Worm (Caenorhabditis elegans): ENCODE data around the gene spig-3.

Gene spig-3

DNA sequence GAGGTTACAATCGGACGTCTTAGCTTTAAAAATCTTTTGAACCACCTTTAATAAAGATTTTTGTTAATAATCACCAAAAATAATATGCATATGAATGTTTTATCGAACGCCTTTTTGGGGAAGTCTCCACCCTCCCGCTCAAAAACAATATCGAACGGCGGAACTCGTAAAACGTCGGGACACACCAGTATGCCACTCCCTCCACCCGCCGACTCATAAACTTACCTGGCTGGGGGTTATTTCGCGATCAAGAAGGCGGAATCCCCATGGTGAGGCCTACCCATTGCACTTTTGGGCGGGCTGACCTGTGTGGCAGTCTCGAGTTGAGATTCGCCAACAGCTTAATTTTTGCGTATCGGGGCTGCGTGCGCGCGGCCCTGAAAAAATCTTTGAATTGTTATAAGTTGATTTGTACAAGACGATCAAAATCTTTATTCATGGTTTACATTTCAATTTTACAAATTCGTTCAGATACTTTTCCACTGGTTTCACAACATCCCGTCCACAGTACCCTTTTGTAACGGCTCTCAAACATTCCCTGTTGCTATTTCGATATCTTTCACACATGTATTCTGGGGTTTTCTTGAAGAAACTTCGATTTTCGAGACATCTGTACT lies 32.0 kb downstream of the spig-3 start:
- peak; percentile 74; the same call in 1 of the 2 replicates for TF ChIP-seq Y48G9A.11 (GFP tag; IDR thresholded peaks at IDR 0.05)
- peak; percentile 28 for TF ChIP-seq F49E8.2 (tag; optimal IDR thresholded peaks at IDR 0.05; ENCODE audit: borderline replicate concordance)
- TF ChIP-seq snpc-1.2 (GFP tag; IDR thresholded peaks at IDR 0.05), result peak; percentile 82
- no peak for TF ChIP-seq T20F7.1 (GFP tag; optimal IDR thresholded peaks at IDR 0.05)
- no peak for TF ChIP-seq daf-19 (GFP tag; conservative IDR thresholded peaks at IDR 0.05)
- TF ChIP-seq daf-8 (GFP tag; IDR thresholded peaks at IDR 0.05), result no peak
- 0 out of 2 replicates have a peak, but pooled peaks have one; percentile 9 for TF ChIP-seq arid-1 (GFP tag; conservative IDR thresholded peaks at IDR 0.05)

- TF ChIP-seq nhr-76 (tag; optimal IDR thresholded peaks at IDR 0.05) (no peak), egl-43 (GFP tag; IDR thresholded peaks at IDR 0.05) (no peak), skn-1 (tag; optimal IDR thresholded peaks at IDR 0.05) (no peak), sdz-12 (GFP tag; optimal IDR thresholded peaks at IDR 0.05) (no peak), spr-3 (GFP tag; optimal IDR thresholded peaks at IDR 0.05) (no peak), mep-1 (tag; optimal IDR thresholded peaks at IDR 0.05) (no peak), F37D6.2 (tag; optimal IDR thresholded peaks at IDR 0.05) (no peak), set-16 (GFP tag; IDR thresholded peaks at IDR 0.05) (no peak), Y75B8A.6 (GFP tag; IDR thresholded peaks at IDR 0.05) (no peak), F44E2.7 (GFP tag; IDR thresholded peaks at IDR 0.05) (no peak), arid-1 (GFP tag; conservative IDR thresholded peaks at IDR 0.05) (no peak), spr-1 (tag; optimal IDR thresholded peaks at IDR 0.05) (no peak), lsy-2 (tag; optimal IDR thresholded peaks at IDR 0.05) (no peak), daf-19 (GFP tag; conservative IDR thresholded peaks at IDR 0.05) (no peak)
Measured at ce11 chrV:14260831-14261230, 38.6 kb downstream of the spig-3 start, which contains the start of gene F40G12.2. Gene F40G12.2, minus strand, starts transcription at chrV:14260931.

DNA sequence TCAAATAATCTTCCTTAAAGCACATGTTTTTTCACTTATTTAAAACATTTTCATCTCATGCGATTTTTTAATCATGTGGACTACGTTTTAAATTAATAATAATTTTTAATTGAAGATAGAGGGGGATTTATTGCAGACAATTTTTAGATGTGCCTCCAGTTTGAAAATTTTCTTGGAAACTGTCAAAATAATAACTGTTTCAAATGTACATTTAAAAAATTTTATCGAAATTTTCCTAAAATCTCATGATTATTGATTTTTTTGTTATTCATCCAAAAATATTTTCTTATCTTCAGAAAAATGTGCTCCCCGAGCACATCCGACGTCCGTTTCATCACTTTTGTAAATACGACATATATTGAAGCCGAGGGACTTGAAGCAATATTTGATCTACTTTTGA lies 42.7 kb downstream of the spig-3 start, which contains the start of gene sre-8:
TSS of gene sre-8 (plus strand) at position 301 of the 400 bp plus-strand sequence.
- TF ChIP-seq lin-1 (GFP tag; IDR thresholded peaks at IDR 0.05) (no peak), zfp-2 (tag; optimal IDR thresholded peaks at IDR 0.05) (no peak), mdl-1 (tag; optimal IDR thresholded peaks at IDR 0.05) (no peak), F49E8.2 (tag; optimal IDR thresholded peaks at IDR 0.05; ENCODE audit: borderline replicate concordance) (no peak), aha-1 (tag) (no peak), Y48G9A.11 (GFP tag; IDR thresholded peaks at IDR 0.05) (no peak), mdt-29 (GFP tag; IDR thresholded peaks at IDR 0.05) (no peak), snpc-4 (tag; optimal IDR thresholded peaks at IDR 0.05) (no peak), hlh-11 (tag; optimal IDR thresholded peaks at IDR 0.05) (no peak), daf-19 (GFP tag; conservative IDR thresholded peaks at IDR 0.05) (no peak), lsy-2 (tag; optimal IDR thresholded peaks at IDR 0.05) (no peak)

DNA sequence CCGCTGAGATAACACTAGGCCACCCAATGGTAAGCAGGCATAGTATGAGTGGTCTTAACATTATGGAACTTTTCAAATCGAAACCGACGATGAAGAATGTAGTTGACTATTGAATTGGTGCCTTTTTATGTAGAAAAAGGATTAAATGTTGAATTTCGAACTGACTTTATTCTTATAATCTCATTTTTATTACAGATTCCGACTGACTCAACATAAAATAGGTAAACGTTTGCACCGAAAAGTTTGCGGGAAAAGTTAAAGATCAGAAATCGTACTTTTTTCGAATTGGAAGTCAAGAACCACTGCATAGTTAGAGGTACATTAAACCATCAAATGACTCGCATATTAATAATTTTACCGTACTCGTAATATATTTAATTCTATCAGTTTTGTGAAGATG lies 45.2 kb downstream of the spig-3 start, which contains the start of gene K02E11.7:
TSS of gene K02E11.7 (minus strand) at position 101 of the 400 bp plus-strand sequence.
- TF ChIP-seq nhr-237 (tag; optimal IDR thresholded peaks at IDR 0.05), result no peak
- no peak for TF ChIP-seq zip-2 (tag; optimal IDR thresholded peaks at IDR 0.05)
- no peak for TF ChIP-seq madf-9 (GFP tag; conservative IDR thresholded peaks at IDR 0.05)
- no peak for TF ChIP-seq ces-1 (GFP tag; optimal IDR thresholded peaks at IDR 0.05)
- TF ChIP-seq vab-7 (GFP tag; IDR thresholded peaks at IDR 0.05), result no peak
- TF ChIP-seq Y105C5A.15 (GFP tag; IDR thresholded peaks at IDR 0.05), result no peak
- no peak for TF ChIP-seq ZK546.5 (tag; optimal IDR thresholded peaks at IDR 0.05)
- no peak for TF ChIP-seq nhr-11 (tag; optimal IDR thresholded peaks at IDR 0.05)
- TF ChIP-seq nhr-77 (tag; optimal IDR thresholded peaks at IDR 0.05), result no peak
- TF ChIP-seq snpc-4 (tag; optimal IDR thresholded peaks at IDR 0.05), result no peak
- no peak for TF ChIP-seq nhr-48 (tag; optimal IDR thresholded peaks at IDR 0.05)
- no peak for TF ChIP-seq F26F4.8 (GFP tag; conservative IDR thresholded peaks at IDR 0.05)
- no peak for TF ChIP-seq pqm-1 (tag; optimal IDR thresholded peaks at IDR 0.05)
- no peak for TF ChIP-seq daf-12 (tag; optimal IDR thresholded peaks at IDR 0.05)
- TF ChIP-seq zag-1 (tag; optimal IDR thresholded peaks at IDR 0.05), result no peak
- TF ChIP-seq lin-13 (GFP tag; optimal IDR thresholded peaks at IDR 0.05), result no peak
- TF ChIP-seq ceh-32 (tag; optimal IDR thresholded peaks at IDR 0.05; ENCODE audit: poor library complexity), result no peak
- TF ChIP-seq dve-1 (tag; optimal IDR thresholded peaks at IDR 0.05; ENCODE audit: insufficient read depth), result no peak
- no peak for TF ChIP-seq nhr-76 (tag; optimal IDR thresholded peaks at IDR 0.05)
